Fruit fly (Drosophila melanogaster) whole organism, embryonic: ENCODE data around the gene SecCl.
A peak's percentile ranks its signal among the peaks of the same experiment; 100 is the strongest.

Source experiments
- Adf1 ChIP-seq: fragments of 200-800 bp; sonication (Bioruptor generic); IDR thresholded peaks from 2 replicates; pipeline ENCODE4 v1.3.6; 2022; ENCODE audit warnings: missing biosample characterization, missing genetic modification characterization
- Awh ChIP-seq: fragments of 200-800 bp; sonication (Bioruptor generic); IDR thresholded peaks from 2 replicates; pipeline ENCODE4, ENCODE4 v1.3.6; 2022; ENCODE audit warnings: missing biosample characterization, missing genetic modification characterization
- C15 ChIP-seq: fragments of 200-800 bp; sonication (Bioruptor generic); IDR thresholded peaks from 3 replicates; pipeline ENCODE4 v1.3.6; 2022; ENCODE audit warnings: missing biosample characterization, missing genetic modification characterization
- CG10321 ChIP-seq: fragments of 200-800 bp; sonication (Bioruptor generic); IDR thresholded peaks from 2 replicates; pipeline ENCODE4 v1.3.6; 2022; ENCODE audit warnings: missing biosample characterization, missing genetic modification characterization
- CG10543 ChIP-seq: fragments of 200-800 bp; sonication (Bioruptor generic); optimal IDR thresholded peaks from 3 replicates; lab custom pipeline; 2017; ENCODE audit warnings: missing biosample characterization, mild to moderate bottlenecking, missing genetic modification characterization, moderate library complexity
- CG10979 ChIP-seq: fragments of 200-800 bp; sonication (Bioruptor generic); optimal IDR thresholded peaks from 2 replicates; lab custom pipeline; 2018; ENCODE audit warnings: missing biosample characterization, mild to moderate bottlenecking, missing genetic modification characterization, moderate library complexity
- CG11456 ChIP-seq: fragments of 200-800 bp; sonication (Bioruptor generic); IDR thresholded peaks from 3 replicates; pipeline ENCODE4 v1.3.6; 2022; ENCODE audit warnings: missing biosample characterization, missing genetic modification characterization
- CG11560 ChIP-seq: fragments of 200-800 bp; sonication (Bioruptor generic); IDR thresholded peaks from 3 replicates; pipeline ENCODE4 v1.3.6; 2022; ENCODE audit warnings: missing biosample characterization, missing genetic modification characterization
- CG12219 ChIP-seq: fragments of 200-800 bp; sonication (Bioruptor generic); optimal IDR thresholded peaks from 3 replicates; lab custom pipeline; 2018; ENCODE audit warnings: missing biosample characterization, mild to moderate bottlenecking, missing genetic modification characterization
- CG16863 ChIP-seq: fragments of 200-800 bp; sonication (Bioruptor generic); optimal IDR thresholded peaks from 3 replicates; lab custom pipeline; 2016; ENCODE audit warnings: missing biosample characterization, missing genetic modification characterization
- CG17802 ChIP-seq: fragments of 200-800 bp; sonication (Bioruptor generic); optimal IDR thresholded peaks from 2 replicates; lab custom pipeline; 2018; ENCODE audit warnings: missing biosample characterization, mild to moderate bottlenecking, missing genetic modification characterization, moderate library complexity
- CG18599 ChIP-seq: fragments of 200-800 bp; sonication (Bioruptor generic); optimal IDR thresholded peaks from 3 replicates; lab custom pipeline; 2017; ENCODE audit warnings: missing biosample characterization, missing genetic modification characterization, mild to moderate bottlenecking, moderate library complexity, missing genetic modification reagents
- CG2199 ChIP-seq: fragments of 200-800 bp; sonication (Bioruptor generic); IDR thresholded peaks from 3 replicates; pipeline ENCODE4 v1.3.6; 2022; ENCODE audit warnings: missing biosample characterization, missing genetic modification characterization
- CG30431 ChIP-seq: fragments of 200-800 bp; sonication (Bioruptor generic); optimal IDR thresholded peaks from 2 replicates; lab custom pipeline; 2017; ENCODE audit warnings: missing biosample characterization, missing genetic modification characterization
- CG3065 ChIP-seq: fragments of 200-800 bp; sonication (Bioruptor generic); optimal IDR thresholded peaks from 2 replicates; lab custom pipeline; 2016; ENCODE audit warnings: missing biosample characterization, missing genetic modification characterization
- CG3163 ChIP-seq: fragments of 200-800 bp; sonication (Bioruptor generic); optimal IDR thresholded peaks from 3 replicates; lab custom pipeline; 2016; ENCODE audit warnings: missing biosample characterization, missing genetic modification characterization
- CG33213 ChIP-seq: fragments of 200-800 bp; sonication (Bioruptor generic); optimal IDR thresholded peaks from 3 replicates; lab custom pipeline; 2016; ENCODE audit warnings: missing biosample characterization, missing genetic modification characterization
- CG6689 ChIP-seq: fragments of 200-800 bp; sonication (Bioruptor generic); IDR thresholded peaks from 2 replicates; pipeline ENCODE4 v1.3.6; 2022; ENCODE audit warnings: missing biosample characterization, missing genetic modification characterization
- CG6791 ChIP-seq: fragments of 200-800 bp; sonication (Bioruptor generic); IDR thresholded peaks from 3 replicates; pipeline ENCODE4 v1.3.6; 2022; ENCODE audit warnings: missing biosample characterization, missing genetic modification characterization; ENCODE audit not compliant: partially characterized antibody
- CG7271 ChIP-seq: fragments of 200-800 bp; sonication (Bioruptor generic); optimal IDR thresholded peaks from 2 replicates; lab custom pipeline; 2018; ENCODE audit warnings: missing biosample characterization, mild to moderate bottlenecking, missing genetic modification characterization, moderate library complexity
- CG7839 ChIP-seq: fragments of 200-800 bp; sonication (Bioruptor generic); optimal IDR thresholded peaks from 3 replicates; lab custom pipeline; 2018; ENCODE audit warnings: missing biosample characterization, mild to moderate bottlenecking, missing genetic modification characterization, moderate library complexity
- CG9932 ChIP-seq: fragments of 200-800 bp; sonication (Bioruptor generic); IDR thresholded peaks from 2 replicates; pipeline ENCODE4 v1.3.6; 2022; ENCODE audit warnings: missing biosample characterization, missing genetic modification characterization
- Dad ChIP-seq: fragments of 200-800 bp; sonication (Bioruptor generic); optimal IDR thresholded peaks from 3 replicates; lab custom pipeline; 2016; ENCODE audit warnings: missing biosample characterization, missing genetic modification characterization
- Dref ChIP-seq: fragments of 200-800 bp; sonication (Bioruptor generic); IDR thresholded peaks from 2 replicates; pipeline ENCODE4 v1.3.6; 2022; ENCODE audit warnings: missing biosample characterization, missing genetic modification characterization
- E2f2 ChIP-seq: fragments of 200-800 bp; sonication (Bioruptor generic); IDR thresholded peaks from 2 replicates; pipeline ENCODE4 v1.3.6; 2022; ENCODE audit warnings: missing biosample characterization, missing genetic modification characterization
- GATAe ChIP-seq: fragments of 200-800 bp; sonication (Bioruptor generic); conservative IDR thresholded peaks from 2 replicates; pipeline ENCODE4 v1.3.6; 2022; ENCODE audit warnings: missing biosample characterization, missing genetic modification characterization
- H2.0 ChIP-seq: fragments of 200-800 bp; sonication (Bioruptor generic); IDR thresholded peaks from 2 replicates; pipeline ENCODE4 v1.3.6; 2022; ENCODE audit warnings: missing biosample characterization, missing genetic modification characterization
- HmgD ChIP-seq: fragments of 200-800 bp; sonication (Bioruptor generic); optimal IDR thresholded peaks from 3 replicates; lab custom pipeline; 2016; ENCODE audit warnings: missing biosample characterization, missing genetic modification characterization
- Jarid2 ChIP-seq: fragments of 200-800 bp; sonication (Bioruptor generic); optimal IDR thresholded peaks from 3 replicates; lab custom pipeline; 2017; ENCODE audit warnings: mild to moderate bottlenecking, missing biosample characterization, missing genetic modification reagents, missing genetic modification characterization
- Lhr ChIP-seq: fragments of 200-800 bp; sonication (Bioruptor generic); optimal IDR thresholded peaks from 3 replicates; lab custom pipeline; 2017; ENCODE audit warnings: mild to moderate bottlenecking, missing biosample characterization, missing genetic modification reagents, missing genetic modification characterization
- Med ChIP-seq: fragments of 200-800 bp; sonication (Bioruptor generic); peaks from one replicate; lab custom pipeline; 2016; ENCODE audit warnings: missing biosample characterization, missing genetic modification characterization, mild to moderate bottlenecking, inconsistent platforms, moderate library complexity
- Neu2 ChIP-seq: fragments of 200-800 bp; sonication (Bioruptor generic); optimal IDR thresholded peaks from 3 replicates; lab custom pipeline; 2016; ENCODE audit warnings: missing biosample characterization, missing genetic modification characterization, borderline replicate concordance
- Optix ChIP-seq: fragments of 200-800 bp; sonication (Bioruptor generic); IDR thresholded peaks from 3 replicates; pipeline ENCODE4 v1.3.6; 2022; ENCODE audit warnings: missing biosample characterization, missing genetic modification characterization
- Taf1 ChIP-seq: fragments of 200-800 bp; sonication (Bioruptor generic); IDR thresholded peaks from 2 replicates; pipeline ENCODE4 v1.3.6; 2022; ENCODE audit warnings: missing biosample characterization, missing genetic modification characterization
- Tbp ChIP-seq: fragments of >200 bp; optimal IDR thresholded peaks from 2 replicates; lab custom pipeline; 2018; ENCODE audit warnings: missing biosample characterization, missing genetic modification characterization
- Trl ChIP-seq, 3 experiments: fragments of >200 bp in 2 of 3; fragments of 200-800 bp in 1 of 3; sonication (Bioruptor generic) in 1 of 3; optimal IDR thresholded peaks; 2 replicates in 1 of 3; 3 replicates in 2 of 3; lab custom pipeline; 2016 to 2017; ENCODE audit warnings: missing biosample characterization in 1 of 3, missing genetic modification characterization in 1 of 3
- ab ChIP-seq: fragments of 200-800 bp; sonication (Bioruptor generic); optimal IDR thresholded peaks from 2 replicates; lab custom pipeline; 2016; ENCODE audit warnings: missing biosample characterization, missing genetic modification characterization
- aop ChIP-seq: fragments of 200-800 bp; sonication (Bioruptor generic); IDR thresholded peaks from 2 replicates; pipeline ENCODE4 v1.3.6; 2022; ENCODE audit warnings: missing biosample characterization, missing genetic modification characterization
- bowl ChIP-seq: fragments of 200-800 bp; sonication (Bioruptor generic); IDR thresholded peaks from 2 replicates; pipeline ENCODE4 v1.3.6; 2022; ENCODE audit warnings: missing biosample characterization, missing genetic modification characterization
- cg ChIP-seq: fragments of 200-800 bp; sonication (Bioruptor generic); optimal IDR thresholded peaks from 3 replicates; lab custom pipeline; 2019; ENCODE audit warnings: missing biosample characterization, mild to moderate bottlenecking, missing genetic modification characterization, moderate library complexity
- ewg ChIP-seq: fragments of 200-800 bp; sonication (Bioruptor generic); optimal IDR thresholded peaks from 3 replicates; lab custom pipeline; 2017; ENCODE audit warnings: mild to moderate bottlenecking, missing biosample characterization, missing genetic modification reagents, missing genetic modification characterization
- gce ChIP-seq: fragments of 200-800 bp; sonication (Bioruptor generic); IDR thresholded peaks from 3 replicates; pipeline ENCODE4 v1.3.6; 2022; ENCODE audit warnings: missing biosample characterization, missing genetic modification characterization
- gt ChIP-seq: fragments of 200-800 bp; sonication (Bioruptor generic); IDR thresholded peaks from 2 replicates; pipeline ENCODE4 v1.3.6; 2022; ENCODE audit warnings: missing biosample characterization, missing genetic modification characterization
- hbn ChIP-seq: fragments of 200-800 bp; sonication (Bioruptor generic); IDR thresholded peaks from 2 replicates; pipeline ENCODE4 v1.3.6; 2022; ENCODE audit warnings: missing biosample characterization, missing genetic modification characterization; ENCODE audit not compliant: partially characterized antibody
- otp ChIP-seq: fragments of 200-800 bp; sonication (Bioruptor generic); IDR thresholded peaks from 3 replicates; pipeline ENCODE4, ENCODE4 v1.3.6; 2022; ENCODE audit warnings: missing biosample characterization, missing genetic modification characterization
- peb ChIP-seq: fragments of 200-800 bp; sonication (Bioruptor generic); IDR thresholded peaks from 2 replicates; pipeline ENCODE4 v1.3.6; 2022; ENCODE audit warnings: missing biosample characterization, missing genetic modification characterization
- pnt ChIP-seq: fragments of 200-800 bp; sonication (Bioruptor generic); optimal IDR thresholded peaks from 3 replicates; lab custom pipeline; 2016; ENCODE audit warnings: missing biosample characterization, missing genetic modification characterization
- sima ChIP-seq: fragments of 200-800 bp; sonication (Bioruptor generic); optimal IDR thresholded peaks from 2 replicates; lab custom pipeline; 2016; ENCODE audit warnings: missing biosample characterization, missing genetic modification characterization
- sug ChIP-seq: fragments of 200-800 bp; optimal IDR thresholded peaks from 2 replicates; lab custom pipeline; 2019; ENCODE audit warnings: missing biosample characterization, mild to moderate bottlenecking, missing genetic modification characterization, moderate library complexity
- tap ChIP-seq: fragments of 200-800 bp; optimal IDR thresholded peaks from 3 replicates; lab custom pipeline; 2019; ENCODE audit warnings: missing biosample characterization, mild to moderate bottlenecking, missing genetic modification characterization, moderate library complexity
- tup ChIP-seq: fragments of 200-800 bp; sonication (Bioruptor generic); optimal IDR thresholded peaks from 2 replicates; lab custom pipeline; 2016; ENCODE audit warnings: missing biosample characterization, mild to moderate bottlenecking, missing genetic modification characterization, moderate library complexity
- wek ChIP-seq: fragments of 200-800 bp; sonication (Bioruptor generic); optimal IDR thresholded peaks from 3 replicates; lab custom pipeline; 2018; ENCODE audit warnings: missing biosample characterization, mild to moderate bottlenecking, missing genetic modification characterization, moderate library complexity

Gene SecCl

dm6 chr3L:17470110-17470509, at the start of gene SecCl (continued):
- TF ChIP-seq CG3065 (GFP tag; lab: Kevin White, UChicago): no peak
- no peak for TF ChIP-seq Jarid2 (GFP tag; lab: Kevin White, UChicago)
- TF ChIP-seq CG10321 (GFP tag; lab: Robert Waterston, UW): no peak
- no peak for TF ChIP-seq CG10979
- no peak for TF ChIP-seq CG33213 (GFP tag; lab: Kevin White, UChicago)
- no peak for TF ChIP-seq E2f2 (GFP tag; lab: Robert Waterston, UW)
- no peak for TF ChIP-seq CG9932 (GFP tag; lab: Robert Waterston, UW)
- no peak for TF ChIP-seq CG12219 (GFP tag; lab: Kevin White, UChicago)
- TF ChIP-seq CG18599: peak; percentile 23
- no peak for TF ChIP-seq pnt (GFP tag; lab: Kevin White, UChicago)
- TF ChIP-seq sima (GFP tag; lab: Kevin White, UChicago): no peak
- TF ChIP-seq gce (GFP tag; lab: Robert Waterston, UW): no peak
- no peak for TF ChIP-seq CG16863
- TF ChIP-seq Optix: no peak
- TF ChIP-seq Med: peak; percentile 62
- TF ChIP-seq CG11560 (tag; lab: Robert Waterston, UW): no peak
- no peak for TF ChIP-seq Awh (GFP tag; lab: Robert Waterston, UW)
- TF ChIP-seq ab (GFP tag; lab: Kevin White, UChicago): no peak
- TF ChIP-seq C15: 0 out of 3 replicates have a peak, but pooled peaks have one; percentile 4
- TF ChIP-seq HmgD (GFP tag; lab: Kevin White, UChicago): no peak
- TF ChIP-seq Dref: no peak
- TF ChIP-seq CG6791 (GFP tag; lab: Robert Waterston, UW): peak; percentile 98
- peak; percentile 53 for TF ChIP-seq GATAe (GFP tag; lab: Robert Waterston, UW)
- TF ChIP-seq Taf1 (GFP tag; lab: Robert Waterston, UW): no peak
- TF ChIP-seq CG10543 (GFP tag; lab: Kevin White, UChicago): peak; percentile 39
- TF ChIP-seq aop: 0 out of 2 replicates have a peak, but pooled peaks have one; percentile 11
- TF ChIP-seq ewg (GFP tag; lab: Kevin White, UChicago): no peak
- TF ChIP-seq peb (GFP tag; lab: Robert Waterston, UW): no peak
- TF ChIP-seq bowl (GFP tag; lab: Robert Waterston, UW): 0 out of 2 replicates have a peak, but pooled peaks have one; percentile 5
- TF ChIP-seq tup (GFP tag; lab: Kevin White, UChicago): no peak
- no peak for TF ChIP-seq tap (tag; lab: Kevin White, UChicago)
- no peak for TF ChIP-seq CG11456
- no peak for TF ChIP-seq CG2199
- no peak for TF ChIP-seq Trl (optimal IDR thresholded peaks at IDR 0.05; lab: Kevin White, UChicago)
- TF ChIP-seq Trl (GFP tag; optimal IDR thresholded peaks at IDR 0.05; lab: Kevin White, UChicago): no peak
- TF ChIP-seq otp (GFP tag; lab: Robert Waterston, UW): no peak
- no peak for TF ChIP-seq Tbp (GFP tag; lab: Kevin White, UChicago)
- no peak for TF ChIP-seq H2.0 (GFP tag; lab: Robert Waterston, UW)
- peak; percentile 97 for TF ChIP-seq Adf1
- no peak for TF ChIP-seq wek (GFP tag; lab: Kevin White, UChicago)
- no peak for TF ChIP-seq CG7839 (tag; lab: Kevin White, UChicago)
- TF ChIP-seq hbn: no peak
- no peak for TF ChIP-seq gt
- TF ChIP-seq CG3163 (GFP tag; lab: Kevin White, UChicago): no peak
- TF ChIP-seq Dad (GFP tag; lab: Kevin White, UChicago): no peak
- no peak for TF ChIP-seq CG7271
- no peak for TF ChIP-seq CG17802 (tag; lab: Kevin White, UChicago)
- TF ChIP-seq sug (tag; lab: Kevin White, UChicago): peak; percentile 44
- no peak for TF ChIP-seq Neu2
- no peak for TF ChIP-seq Lhr (GFP tag; lab: Kevin White, UChicago)
- TF ChIP-seq cg (GFP tag; lab: Kevin White, UChicago): no peak
- no peak for TF ChIP-seq CG6689 (GFP tag; lab: Robert Waterston, UW)
- TF ChIP-seq CG30431 (GFP tag; lab: Kevin White, UChicago): no peak
